Worm (Caenorhabditis elegans): ENCODE data around the gene tat-1.

tat-1 gene

DNA sequence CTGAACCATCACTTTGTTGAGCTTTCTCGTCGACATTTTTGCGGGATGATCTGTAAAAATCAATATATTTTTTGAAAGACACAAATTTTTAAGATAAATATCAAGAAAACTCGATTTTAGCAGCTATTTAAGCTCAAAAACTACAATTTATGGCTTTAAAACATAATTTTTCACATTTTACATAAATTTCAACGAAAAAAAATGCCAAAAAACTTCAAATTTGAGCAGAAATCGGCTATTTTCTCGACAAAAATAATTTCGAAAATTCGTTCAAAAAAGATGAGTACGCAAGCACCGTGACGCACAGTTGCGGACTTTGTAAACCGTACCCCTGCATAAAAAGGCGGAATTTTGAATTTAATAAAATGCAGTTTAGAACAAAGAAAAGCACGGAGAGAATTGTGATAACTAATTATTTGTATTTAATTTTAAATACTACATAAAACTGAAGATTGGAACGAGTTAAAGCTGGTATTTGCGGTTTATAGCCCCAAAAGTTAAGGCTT is 8.1 kb upstream of the tat-1 start, which contains the start of gene snr-6 (continued):
- TF ChIP-seq F10E7.11 (tag; optimal IDR thresholded peaks at IDR 0.05) (no peak), tbp1 (GFP tag; optimal IDR thresholded peaks at IDR 0.05) (no peak), sea-2 (GFP tag; IDR thresholded peaks at IDR 0.05) (no peak), mel-28 (tag; optimal IDR thresholded peaks at IDR 0.05; ENCODE audit: borderline replicate concordance) (no peak), hmg-20 (GFP tag; IDR thresholded peaks at IDR 0.05) (no peak), lsl-1 (GFP tag; optimal IDR thresholded peaks at IDR 0.05) (peak; percentile 83), B0035.1 (tag; optimal IDR thresholded peaks at IDR 0.05) (no peak), attf-6 (GFP tag; IDR thresholded peaks at IDR 0.05) (no peak), F37B4.10 (GFP tag; IDR thresholded peaks at IDR 0.05) (no peak), snpc-4 (GFP tag; optimal IDR thresholded peaks at IDR 0.05) (no peak), snpc-4 (tag; optimal IDR thresholded peaks at IDR 0.05) (no peak), F23B12.7 (tag; optimal IDR thresholded peaks at IDR 0.05; ENCODE audit: insufficient read depth) (peak; percentile 41), ceh-91 (GFP tag; IDR thresholded peaks at IDR 0.05) (no peak), ceh-79 (tag; optimal IDR thresholded peaks at IDR 0.05) (no peak), madf-10 (tag; optimal IDR thresholded peaks at IDR 0.05) (no peak), dox-1 (GFP tag; IDR thresholded peaks at IDR 0.05) (no peak), mcd-1 (GFP tag; IDR thresholded peaks at IDR 0.05) (peak; percentile 44; the same call in 1 of the 2 replicates), attf-3 (GFP tag; conservative IDR thresholded peaks at IDR 0.05) (no peak), attf-5 (GFP tag; optimal IDR thresholded peaks at IDR 0.05) (peak; percentile 17), ccch-3 (GFP tag; optimal IDR thresholded peaks at IDR 0.05) (no peak), ztf-28 (GFP tag; IDR thresholded peaks at IDR 0.05) (no peak), snpc-1.1 (tag; optimal IDR thresholded peaks at IDR 0.05; ENCODE audit: insufficient read depth) (no peak), Y53G8AR.9 (GFP tag; conservative IDR thresholded peaks at IDR 0.05) (no peak), hsf-1 (GFP tag; IDR thresholded peaks at IDR 0.05) (no peak), D2030.7 (GFP tag; IDR thresholded peaks at IDR 0.05) (peak; percentile 39; the same call in 1 of the 2 replicates), akir-1 (GFP tag; optimal IDR thresholded peaks at IDR 0.05) (no peak), athp-1 (tag; optimal IDR thresholded peaks at IDR 0.05) (no peak), madf-8 (GFP tag; conservative IDR thresholded peaks at IDR 0.05) (no peak), Y79H2A.3 (GFP tag; conservative IDR thresholded peaks at IDR 0.05) (no peak), egl-44 (GFP tag; IDR thresholded peaks at IDR 0.05) (no peak), atf-7 (tag; optimal IDR thresholded peaks at IDR 0.05) (no peak), sdz-38 (tag; optimal IDR thresholded peaks at IDR 0.05) (no peak), sptf-2 (GFP tag; optimal IDR thresholded peaks at IDR 0.05) (no peak), rpc-1 (optimal IDR thresholded peaks at IDR 0.05) (peak; percentile 10), rpc-1 (tag; optimal IDR thresholded peaks at IDR 0.05) (no peak), T26A5.8 (tag; optimal IDR thresholded peaks at IDR 0.05) (no peak), cebp-2 (GFP tag; IDR thresholded peaks at IDR 0.05) (no peak), ztf-18 (tag; optimal IDR thresholded peaks at IDR 0.05) (no peak), B0261.1 (tag; optimal IDR thresholded peaks at IDR 0.05) (no peak)

- peak; percentile 69 for TF ChIP-seq B0336.3 (GFP tag; IDR thresholded peaks at IDR 0.05)
- TF ChIP-seq Y56A3A.18 (GFP tag; IDR thresholded peaks at IDR 0.05), result no peak
- TF ChIP-seq attf-6 (GFP tag; IDR thresholded peaks at IDR 0.05), result no peak
- TF ChIP-seq lsl-1 (GFP tag; optimal IDR thresholded peaks at IDR 0.05), result no peak
- TF ChIP-seq hrde-1 (tag; optimal IDR thresholded peaks at IDR 0.05; ENCODE audit: borderline replicate concordance), result peak; percentile 20
- TF ChIP-seq B0019.2 (GFP tag; conservative IDR thresholded peaks at IDR 0.05), result no peak
- TF ChIP-seq tbx-9 (tag; optimal IDR thresholded peaks at IDR 0.05; ENCODE audit: borderline replicate concordance), result no peak
- TF ChIP-seq ceh-58 (GFP tag; IDR thresholded peaks at IDR 0.05), result 0 out of 2 replicates have a peak, but pooled peaks have one; percentile 54
- TF ChIP-seq mel-28 (tag; optimal IDR thresholded peaks at IDR 0.05; ENCODE audit: borderline replicate concordance), result no peak
- TF ChIP-seq sptf-2 (GFP tag; optimal IDR thresholded peaks at IDR 0.05), result no peak
- TF ChIP-seq nfyb-1 (GFP tag; IDR thresholded peaks at IDR 0.05), result 0 out of 2 replicates have a peak, but pooled peaks have one; percentile 20
- TF ChIP-seq ztf-25 (GFP tag; IDR thresholded peaks at IDR 0.05), result peak; percentile 28; the same call in 1 of the 2 replicates
- TF ChIP-seq sea-2 (GFP tag; IDR thresholded peaks at IDR 0.05), result no peak
- no peak for TF ChIP-seq bed-1 (GFP tag; IDR thresholded peaks at IDR 0.05)
- no peak for TF ChIP-seq ceh-79 (tag; optimal IDR thresholded peaks at IDR 0.05)
- peak; percentile 34 for TF ChIP-seq snpc-3.4 (tag; optimal IDR thresholded peaks at IDR 0.05)
Measured at ce11 chrIII:12428799-12429351, 7.4 kb upstream of the tat-1 start.

All from whole organism, young adult.